ENCODE assay signal across 2 worm cellular contexts in the genomic region with DNA sequence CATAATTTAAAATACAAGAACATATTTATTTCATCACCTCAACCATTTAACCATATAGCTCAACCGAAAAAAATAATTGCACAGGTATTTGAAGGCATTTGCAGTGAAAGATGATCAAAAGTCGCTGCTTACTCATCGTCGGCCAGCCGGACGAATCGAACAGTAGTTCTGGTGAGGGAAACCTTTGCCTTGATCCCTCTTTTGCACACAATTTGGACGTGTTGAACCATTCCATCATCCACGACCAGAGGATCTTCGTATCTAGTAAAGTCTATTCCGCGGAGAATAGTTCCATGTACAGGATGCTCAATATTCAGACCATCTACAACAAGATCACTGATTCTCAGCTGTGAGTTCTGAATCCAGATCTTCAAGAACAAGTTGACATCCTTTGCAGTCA.
A peak's percentile ranks its signal among the peaks of the same experiment; 100 is the strongest.
TF ChIP-seq lines count a peak whose summit lies in the region.

No protein-coding gene starts in this region.

TF ChIP-seq in whole organism, L4 larva, 104 proteins besides CTCF, POLR2A, EP300 and RAD21:
- TF ChIP-seq lin-13 (GFP tag; optimal IDR thresholded peaks at IDR 0.05; lab: Kevin White, UChicago) = no peak
- TF ChIP-seq dmd-8 (GFP tag; IDR thresholded peaks at IDR 0.05; lab: Robert Waterston, UW) = peak; percentile 63; the same call in 1 of the 2 replicates
- peak; percentile 46 for TF ChIP-seq F49E8.2 (tag; optimal IDR thresholded peaks at IDR 0.05; lab: Kevin White, UChicago; ENCODE audit: borderline replicate concordance)
- TF ChIP-seq duxl-1 (tag; optimal IDR thresholded peaks at IDR 0.05; lab: Kevin White, UChicago; ENCODE audit: poor library complexity) = peak; percentile 24
- no peak for TF ChIP-seq lin-1 (GFP tag; IDR thresholded peaks at IDR 0.05; lab: Robert Waterston, UW)
- no peak for TF ChIP-seq Y105C5A.15 (GFP tag; IDR thresholded peaks at IDR 0.05; lab: Robert Waterston, UW)
- no peak for TF ChIP-seq rbr-2 (tag; optimal IDR thresholded peaks at IDR 0.05; lab: Kevin White, UChicago)
- TF ChIP-seq snpc-1.2 (GFP tag; IDR thresholded peaks at IDR 0.05; lab: Robert Waterston, UW) = 0 out of 2 replicates have a peak, but pooled peaks have one; percentile 39
- TF ChIP-seq lin-38 (GFP tag; IDR thresholded peaks at IDR 0.05; lab: Robert Waterston, UW) = peak; percentile 41
- TF ChIP-seq tra-1 (GFP tag; IDR thresholded peaks at IDR 0.05; lab: Robert Waterston, UW) = no peak

TF ChIP-seq in whole organism, young adult, 124 proteins besides CTCF, POLR2A, EP300 and RAD21:
- TF ChIP-seq nhr-27 (tag; optimal IDR thresholded peaks at IDR 0.05; lab: Kevin White, UChicago) = no peak
- no peak for TF ChIP-seq madf-3 (GFP tag; IDR thresholded peaks at IDR 0.05; lab: Robert Waterston, UW)
- TF ChIP-seq ceh-27 (GFP tag; optimal IDR thresholded peaks at IDR 0.05; lab: Kevin White, UChicago) = no peak
- TF ChIP-seq lin-40 (tag; optimal IDR thresholded peaks at IDR 0.05; lab: Kevin White, UChicago) = no peak
- 0 out of 2 replicates have a peak, but pooled peaks have one; percentile 20 for TF ChIP-seq hmg-1.2 (GFP tag; IDR thresholded peaks at IDR 0.05; lab: Robert Waterston, UW)
- no peak for TF ChIP-seq snpc-1.1 (tag; optimal IDR thresholded peaks at IDR 0.05; lab: Kevin White, UChicago; ENCODE audit: insufficient read depth)
- TF ChIP-seq die-1 (tag; optimal IDR thresholded peaks at IDR 0.05; lab: Kevin White, UChicago) = no peak
- peak; percentile 13 for TF ChIP-seq tbp1 (GFP tag; optimal IDR thresholded peaks at IDR 0.05; lab: Kevin White, UChicago)
- TF ChIP-seq him-1 (tag; optimal IDR thresholded peaks at IDR 0.05; lab: Kevin White, UChicago) = no peak
- peak; percentile 45; the same call in 1 of the 2 replicates for TF ChIP-seq hsf-1 (GFP tag; IDR thresholded peaks at IDR 0.05; lab: Robert Waterston, UW)
- no peak for TF ChIP-seq ceh-100 (GFP tag; IDR thresholded peaks at IDR 0.05; lab: Robert Waterston, UW)
- TF ChIP-seq madf-6 (GFP tag; IDR thresholded peaks at IDR 0.05; lab: Robert Waterston, UW) = peak; percentile 63
- TF ChIP-seq Y53G8AR.9 (GFP tag; conservative IDR thresholded peaks at IDR 0.05; lab: Robert Waterston, UW) = 0 out of 2 replicates have a peak, but pooled peaks have one; percentile 51
- no peak for TF ChIP-seq pbrm-1 (GFP tag; IDR thresholded peaks at IDR 0.05; lab: Robert Waterston, UW)
- TF ChIP-seq ceh-79 (tag; optimal IDR thresholded peaks at IDR 0.05; lab: Kevin White, UChicago) = no peak
- TF ChIP-seq B0336.3 (GFP tag; IDR thresholded peaks at IDR 0.05; lab: Robert Waterston, UW) = peak; percentile 63
- TF ChIP-seq hmg-20 (GFP tag; IDR thresholded peaks at IDR 0.05; lab: Robert Waterston, UW) = no peak
- peak; percentile 34 for TF ChIP-seq F49E8.2 (tag; optimal IDR thresholded peaks at IDR 0.05; lab: Kevin White, UChicago; ENCODE audit: insufficient read depth)
- no peak for TF ChIP-seq zim-3 (tag; optimal IDR thresholded peaks at IDR 0.05; lab: Kevin White, UChicago)
- no peak for TF ChIP-seq ztf-6 (GFP tag; IDR thresholded peaks at IDR 0.05; lab: Robert Waterston, UW)
- TF ChIP-seq nhr-80 (tag; optimal IDR thresholded peaks at IDR 0.05; lab: Kevin White, UChicago) = no peak
- no peak for TF ChIP-seq B0035.1 (tag; optimal IDR thresholded peaks at IDR 0.05; lab: Kevin White, UChicago)
- TF ChIP-seq let-526 (GFP tag; IDR thresholded peaks at IDR 0.05; lab: Robert Waterston, UW) = no peak
- no peak for TF ChIP-seq mcd-1 (GFP tag; IDR thresholded peaks at IDR 0.05; lab: Robert Waterston, UW)
- no peak for TF ChIP-seq lag-1 (GFP tag; IDR thresholded peaks at IDR 0.05; lab: Robert Waterston, UW)
- no peak for TF ChIP-seq tbx-9 (tag; optimal IDR thresholded peaks at IDR 0.05; lab: Kevin White, UChicago; ENCODE audit: borderline replicate concordance)
- no peak for TF ChIP-seq ztf-28 (GFP tag; IDR thresholded peaks at IDR 0.05; lab: Robert Waterston, UW)
- no peak; the same call in 1 of the 2 replicates for TF ChIP-seq rcor-1 (GFP tag; IDR thresholded peaks at IDR 0.05; lab: Robert Waterston, UW)
- TF ChIP-seq ekl-4 (GFP tag; IDR thresholded peaks at IDR 0.05; lab: Robert Waterston, UW) = peak; percentile 66
- no peak for TF ChIP-seq mxl-1 (tag; optimal IDR thresholded peaks at IDR 0.05; lab: Kevin White, UChicago)
- TF ChIP-seq cebp-1 (GFP tag; IDR thresholded peaks at IDR 0.05; lab: Robert Waterston, UW) = no peak
- no peak for TF ChIP-seq cebp-1 (tag; optimal IDR thresholded peaks at IDR 0.05; lab: Kevin White, UChicago)
- TF ChIP-seq efl-1 (GFP tag; optimal IDR thresholded peaks at IDR 0.05; lab: Kevin White, UChicago) = no peak
- TF ChIP-seq ztf-25 (GFP tag; IDR thresholded peaks at IDR 0.05; lab: Robert Waterston, UW) = 0 out of 2 replicates have a peak, but pooled peaks have one; percentile 8
- TF ChIP-seq akir-1 (GFP tag; optimal IDR thresholded peaks at IDR 0.05; lab: Kevin White, UChicago) = no peak
- no peak for TF ChIP-seq attf-6 (GFP tag; IDR thresholded peaks at IDR 0.05; lab: Robert Waterston, UW)
- no peak for TF ChIP-seq nhr-179 (tag; optimal IDR thresholded peaks at IDR 0.05; lab: Kevin White, UChicago)
- TF ChIP-seq dpl-1 (GFP tag; optimal IDR thresholded peaks at IDR 0.05; lab: Kevin White, UChicago) = no peak
- TF ChIP-seq F57A8.1 (GFP tag; optimal IDR thresholded peaks at IDR 0.05; lab: Kevin White, UChicago) = no peak
- no peak for TF ChIP-seq F22D6.2 (tag; optimal IDR thresholded peaks at IDR 0.05; lab: Kevin White, UChicago)
- peak; percentile 59 for TF ChIP-seq F52B5.7 (tag; optimal IDR thresholded peaks at IDR 0.05; lab: Kevin White, UChicago)
- TF ChIP-seq C06A6.2 (GFP tag; conservative IDR thresholded peaks at IDR 0.05; lab: Robert Waterston, UW) = no peak
- TF ChIP-seq T26A5.8 (tag; optimal IDR thresholded peaks at IDR 0.05; lab: Kevin White, UChicago) = no peak
- TF ChIP-seq F57C9.4 (tag; optimal IDR thresholded peaks at IDR 0.05; lab: Kevin White, UChicago) = no peak
- TF ChIP-seq snpc-3.4 (tag; optimal IDR thresholded peaks at IDR 0.05; lab: Kevin White, UChicago) = peak; percentile 25
- TF ChIP-seq Y56A3A.18 (GFP tag; IDR thresholded peaks at IDR 0.05; lab: Robert Waterston, UW) = 0 out of 2 replicates have a peak, but pooled peaks have one; percentile 25
- TF ChIP-seq ceh-91 (GFP tag; IDR thresholded peaks at IDR 0.05; lab: Robert Waterston, UW) = no peak
- no peak for TF ChIP-seq sdz-38 (tag; optimal IDR thresholded peaks at IDR 0.05; lab: Kevin White, UChicago)
- TF ChIP-seq unc-130 (GFP tag; optimal IDR thresholded peaks at IDR 0.05; lab: Kevin White, UChicago) = no peak
- TF ChIP-seq lsl-1 (GFP tag; optimal IDR thresholded peaks at IDR 0.05; lab: Kevin White, UChicago) = peak; percentile 1
- TF ChIP-seq tlf-1 (GFP tag; optimal IDR thresholded peaks at IDR 0.05; lab: Kevin White, UChicago) = peak; percentile 42
- no peak for TF ChIP-seq let-607 (tag; optimal IDR thresholded peaks at IDR 0.05; lab: Kevin White, UChicago)
- TF ChIP-seq ztf-22 (GFP tag; optimal IDR thresholded peaks at IDR 0.05; lab: Kevin White, UChicago) = no peak
- peak; percentile 3 for TF ChIP-seq hrde-1 (tag; optimal IDR thresholded peaks at IDR 0.05; lab: Kevin White, UChicago; ENCODE audit: borderline replicate concordance)
- no peak for TF ChIP-seq nfya-2 (GFP tag; IDR thresholded peaks at IDR 0.05; lab: Robert Waterston, UW)
- no peak for TF ChIP-seq rpc-1 (optimal IDR thresholded peaks at IDR 0.05; lab: Kevin White, UChicago)
- no peak for TF ChIP-seq rpc-1 (tag; optimal IDR thresholded peaks at IDR 0.05; lab: Kevin White, UChicago)
- TF ChIP-seq snpc-4 (GFP tag; optimal IDR thresholded peaks at IDR 0.05; lab: Kevin White, UChicago) = no peak
- peak in 1 of 4 experiments; percentile 23 for TF ChIP-seq snpc-4 (tag; optimal IDR thresholded peaks at IDR 0.05; lab: Kevin White, UChicago)
- peak; percentile 32; the same call in 1 of the 2 replicates for TF ChIP-seq D2030.7 (GFP tag; IDR thresholded peaks at IDR 0.05; lab: Robert Waterston, UW)
- TF ChIP-seq F10E7.11 (tag; optimal IDR thresholded peaks at IDR 0.05; lab: Kevin White, UChicago) = no peak
- no peak for TF ChIP-seq bed-2 (GFP tag; IDR thresholded peaks at IDR 0.05; lab: Robert Waterston, UW)
- TF ChIP-seq ztf-3 (GFP tag; optimal IDR thresholded peaks at IDR 0.05; lab: Kevin White, UChicago) = no peak
- no peak for TF ChIP-seq sptf-2 (GFP tag; optimal IDR thresholded peaks at IDR 0.05; lab: Kevin White, UChicago)
- no peak for TF ChIP-seq ceh-58 (GFP tag; IDR thresholded peaks at IDR 0.05; lab: Robert Waterston, UW)
- peak; percentile 30 for TF ChIP-seq lin-54 (GFP tag; optimal IDR thresholded peaks at IDR 0.05; lab: Kevin White, UChicago)
- TF ChIP-seq ccch-3 (GFP tag; optimal IDR thresholded peaks at IDR 0.05; lab: Kevin White, UChicago) = no peak
- no peak for TF ChIP-seq nhr-120 (GFP tag; IDR thresholded peaks at IDR 0.05; lab: Robert Waterston, UW)
- no peak for TF ChIP-seq F33H1.4 (GFP tag; IDR thresholded peaks at IDR 0.05; lab: Robert Waterston, UW)
- TF ChIP-seq B0261.1 (tag; optimal IDR thresholded peaks at IDR 0.05; lab: Kevin White, UChicago) = no peak
- TF ChIP-seq Y79H2A.3 (GFP tag; conservative IDR thresholded peaks at IDR 0.05; lab: Robert Waterston, UW) = 0 out of 2 replicates have a peak, but pooled peaks have one; percentile 7
- TF ChIP-seq F37B4.10 (GFP tag; IDR thresholded peaks at IDR 0.05; lab: Robert Waterston, UW) = no peak
- no peak for TF ChIP-seq egl-18 (GFP tag; IDR thresholded peaks at IDR 0.05; lab: Robert Waterston, UW)
- 0 out of 2 replicates have a peak, but pooled peaks have one; percentile 57 for TF ChIP-seq F39B2.1 (GFP tag; IDR thresholded peaks at IDR 0.05; lab: Robert Waterston, UW)
- TF ChIP-seq ceh-40 (GFP tag; IDR thresholded peaks at IDR 0.05; lab: Robert Waterston, UW) = no peak
- peak; percentile 9 for TF ChIP-seq xnd-1 (tag; optimal IDR thresholded peaks at IDR 0.05; lab: Kevin White, UChicago)
- no peak for TF ChIP-seq atf-7 (tag; optimal IDR thresholded peaks at IDR 0.05; lab: Kevin White, UChicago)
- TF ChIP-seq ztf-18 (tag; optimal IDR thresholded peaks at IDR 0.05; lab: Kevin White, UChicago) = no peak
- no peak for TF ChIP-seq egl-44 (GFP tag; IDR thresholded peaks at IDR 0.05; lab: Robert Waterston, UW)

Comparison
In these comparisons a context has a peak if more than half of its experiments do, and no peak if none do; other contexts are left out.
1. Of the 7 proteins assayed by ChIP-seq in both whole organism, young adult and whole organism, L4 larva: peak only in whole organism, young adult: none; only in whole organism, L4 larva: none; in both: F49E8.2; in neither: 5; mixed calls (peak in some experiments, not most) for 1.